Worm (Caenorhabditis elegans) whole organism, L4 larva: ENCODE measurements around the gene gfat-2.

Source experiments
- D1046.2 ChIP-seq: fragments of 200-800 bp; sonication (Bioruptor generic); IDR thresholded peaks from 2 replicates; pipeline ENCODE4 v1.3.6; 2022; ENCODE audit warnings: missing genetic modification characterization, missing compliant biosample characterization
- Y48G9A.11 ChIP-seq: fragments of 200-800 bp; sonication (Bioruptor generic); IDR thresholded peaks from 2 replicates; pipeline ENCODE4 v1.3.6; 2022; ENCODE audit warnings: missing genetic modification reagents, missing genetic modification characterization, missing compliant biosample characterization
- Y5F2A.4 ChIP-seq: fragments of 200-800 bp; sonication (Bioruptor generic); optimal IDR thresholded peaks from 2 replicates; lab custom pipeline; 2018; ENCODE audit warnings: mild to moderate bottlenecking, missing genetic modification characterization, missing compliant biosample characterization
- ZK546.5 ChIP-seq, 2 experiments: sonication (generic microtip); optimal IDR thresholded peaks; 2 replicates each; lab custom pipeline; 2017; ENCODE audit warnings: missing biosample characterization in 2 of 2, missing genetic modification characterization in 2 of 2
- daf-12 ChIP-seq: fragments of 150-350 bp; optimal IDR thresholded peaks from 2 replicates; lab custom pipeline; 2014; ENCODE audit warnings: missing biosample characterization, missing genetic modification reagents, missing genetic modification characterization
- fos-1 ChIP-seq: fragments of 150-350 bp; optimal IDR thresholded peaks from 2 replicates; lab custom pipeline; 2014; ENCODE audit warnings: missing biosample characterization, missing genetic modification characterization
- jun-1 ChIP-seq: fragments of 150-350 bp; optimal IDR thresholded peaks from 2 replicates; lab custom pipeline; 2014; ENCODE audit warnings: missing biosample characterization, missing genetic modification reagents, missing genetic modification characterization
- madf-9 ChIP-seq: fragments of 200-800 bp; sonication (Bioruptor generic); conservative IDR thresholded peaks from 2 replicates; pipeline ENCODE4 v1.3.6; 2022; ENCODE audit warnings: missing genetic modification reagents, missing genetic modification characterization, missing compliant biosample characterization
- snpc-1.2 ChIP-seq: fragments of 200-800 bp; sonication (Bioruptor generic); IDR thresholded peaks from 2 replicates; pipeline ENCODE4 v1.3.6; 2022; ENCODE audit warnings: missing genetic modification reagents, missing genetic modification characterization, missing compliant biosample characterization
- unc-62 ChIP-seq, 3 experiments: fragments of 150-350 bp in 1 of 3; sonication (generic microtip); optimal IDR thresholded peaks in 2 of 3; peaks in 1 of 3; 1 replicate in 1 of 3; 2 replicates in 2 of 3; lab custom pipeline; 2014 to 2017; ENCODE audit warnings: missing biosample characterization in 3 of 3, missing genetic modification characterization in 3 of 3, missing genetic modification reagents in 3 of 3, missing genotype in 1 of 3

ce11 chrIV:11421696-11422095, 11.7 kb downstream of the gfat-2 start, which contains the start of gene F22B3.7:
- TF ChIP-seq daf-12 (tag; lab: Kevin White, UChicago) (no peak), ZK546.5 (tag; optimal IDR thresholded peaks at IDR 0.05; lab: Kevin White, UChicago) (no peak), Y5F2A.4 (GFP tag; lab: Kevin White, UChicago) (no peak), unc-62 (GFP tag; optimal IDR thresholded peaks at IDR 0.05 in 1 of 2; lab: Kevin White, UChicago) (no peak), unc-62 (tag; optimal IDR thresholded peaks at IDR 0.05; lab: Kevin White, UChicago) (no peak), fos-1 (tag; lab: Kevin White, UChicago) (no peak), D1046.2 (GFP tag; lab: Robert Waterston, UW) (no peak), snpc-1.2 (GFP tag; lab: Robert Waterston, UW) (no peak), Y48G9A.11 (GFP tag; lab: Robert Waterston, UW) (no peak), madf-9 (GFP tag; lab: Robert Waterston, UW) (no peak), jun-1 (tag; lab: Kevin White, UChicago) (no peak)
